Worm (Caenorhabditis elegans): ENCODE data around the gene Y54G2A.28.

- TF ChIP-seq ces-1 (GFP tag; optimal IDR thresholded peaks at IDR 0.05) (peak; percentile 35), hlh-1 (tag; optimal IDR thresholded peaks at IDR 0.05) (no peak), mep-1 (tag; optimal IDR thresholded peaks at IDR 0.05) (no peak), blmp-1 (tag; optimal IDR thresholded peaks at IDR 0.05) (no peak), tbx-8 (GFP tag; optimal IDR thresholded peaks at IDR 0.05) (no peak), ceh-83 (GFP tag; optimal IDR thresholded peaks at IDR 0.05) (no peak), snpc-4 (tag; optimal IDR thresholded peaks at IDR 0.05) (no peak), nhr-12 (tag; optimal IDR thresholded peaks at IDR 0.05) (no peak), mab-5 (tag; optimal IDR thresholded peaks at IDR 0.05) (no peak), unc-39 (tag; optimal IDR thresholded peaks at IDR 0.05) (no peak), lin-13 (tag; optimal IDR thresholded peaks at IDR 0.05) (no peak)
Measured at ce11 chrIV:2978384-2978783, 33.8 kb downstream of the Y54G2A.28 start, which contains the start of gene lad-2.
